Worm (Caenorhabditis elegans) whole organism, L2 larva: ENCODE data around the gene slc-36.1.

Experiments used
- elt-1 ChIP-seq: fragments of 150-350 bp; optimal IDR thresholded peaks from 2 replicates; lab custom pipeline; 2014; ENCODE audit warnings: missing biosample characterization, missing genetic modification characterization
- nhr-23 ChIP-seq: fragments of 150-350 bp; optimal IDR thresholded peaks from 2 replicates; lab custom pipeline; 2014; ENCODE audit warnings: missing biosample characterization, missing genetic modification reagents, missing genetic modification characterization
- snpc-4 ChIP-seq: fragments of 150-350 bp; optimal IDR thresholded peaks from 2 replicates; lab custom pipeline; 2014; ENCODE audit warnings: missing biosample characterization, missing genetic modification characterization
- unc-39 ChIP-seq: fragments of 150-350 bp; optimal IDR thresholded peaks from 2 replicates; lab custom pipeline; 2014; ENCODE audit warnings: missing biosample characterization, missing genetic modification characterization
- unc-62 ChIP-seq: fragments of 150-350 bp; optimal IDR thresholded peaks from 2 replicates; lab custom pipeline; 2014; ENCODE audit warnings: missing biosample characterization, missing genetic modification reagents, missing genetic modification characterization
- ztf-11 ChIP-seq: sonication (generic microtip); optimal IDR thresholded peaks from 2 replicates; lab custom pipeline; 2017; ENCODE audit warnings: missing biosample characterization, missing genetic modification characterization

- TF ChIP-seq snpc-4 (no peak), elt-1 (tag; lab: Kevin White, UChicago) (no peak), unc-39 (tag; lab: Kevin White, UChicago) (no peak), nhr-23 (tag; lab: Kevin White, UChicago) (no peak), unc-62 (GFP tag; lab: Kevin White, UChicago) (no peak), ztf-11 (no peak)
These were observed 35.8 kb downstream of the slc-36.1 start, which contains the start of gene ife-1 for ce11 chrIII:13343117-13343516.
